Worm (Caenorhabditis elegans) whole organism, late embryonic: ENCODE results near the gene srz-103.

Experiments used
- F13H6.1 ChIP-seq: sonication (generic microtip); optimal IDR thresholded peaks from 2 replicates; lab custom pipeline; 2016; ENCODE audit warnings: missing genetic modification characterization, missing compliant biosample characterization
- ama-1 ChIP-seq: fragments of 150-350 bp; optimal IDR thresholded peaks from 2 replicates; lab custom pipeline; 2014
- ceh-2 ChIP-seq: sonication (generic microtip); optimal IDR thresholded peaks from 2 replicates; lab custom pipeline; 2016; ENCODE audit warnings: missing genotype, missing genetic modification characterization, missing compliant biosample characterization
- che-1 ChIP-seq: sonication (generic microtip); optimal IDR thresholded peaks from 2 replicates; lab custom pipeline; 2016; ENCODE audit warnings: mild to moderate bottlenecking, missing genetic modification characterization, missing compliant biosample characterization
- elt-2 ChIP-seq: sonication (generic microtip); optimal IDR thresholded peaks from 2 replicates; lab custom pipeline; 2016; ENCODE audit warnings: missing genetic modification reagents, missing genetic modification characterization, missing compliant biosample characterization
- ets-4 ChIP-seq: sonication (generic microtip); optimal IDR thresholded peaks from 2 replicates; lab custom pipeline; 2016; ENCODE audit warnings: missing genetic modification characterization, missing compliant biosample characterization
- fkh-10 ChIP-seq: fragments of 150-350 bp; optimal IDR thresholded peaks from 2 replicates; lab custom pipeline; 2014; ENCODE audit warnings: missing biosample characterization, missing genetic modification reagents, missing genetic modification characterization
- hlh-15 ChIP-seq: sonication (generic microtip); optimal IDR thresholded peaks from 2 replicates; lab custom pipeline; 2016; ENCODE audit warnings: missing genetic modification characterization, missing compliant biosample characterization
- mec-3 ChIP-seq: sonication (generic microtip); optimal IDR thresholded peaks from 2 replicates; lab custom pipeline; 2016; ENCODE audit warnings: borderline replicate concordance, missing genetic modification characterization, missing compliant biosample characterization
- npax-4 ChIP-seq: sonication (generic microtip); optimal IDR thresholded peaks from 2 replicates; lab custom pipeline; 2016; ENCODE audit warnings: missing genetic modification characterization, missing compliant biosample characterization
- sox-4 ChIP-seq: sonication (generic microtip); optimal IDR thresholded peaks from 2 replicates; lab custom pipeline; 2017; ENCODE audit warnings: mild to moderate bottlenecking, missing genetic modification characterization, inconsistent platforms, missing compliant biosample characterization
- tbx-2 ChIP-seq: sonication (generic microtip); optimal IDR thresholded peaks from 2 replicates; lab custom pipeline; 2016; ENCODE audit warnings: missing genetic modification characterization, missing compliant biosample characterization
- unc-55 ChIP-seq: sonication (generic microtip); optimal IDR thresholded peaks from 2 replicates; lab custom pipeline; 2017; ENCODE audit warnings: missing biosample characterization, missing genetic modification reagents, missing genetic modification characterization

DNA sequence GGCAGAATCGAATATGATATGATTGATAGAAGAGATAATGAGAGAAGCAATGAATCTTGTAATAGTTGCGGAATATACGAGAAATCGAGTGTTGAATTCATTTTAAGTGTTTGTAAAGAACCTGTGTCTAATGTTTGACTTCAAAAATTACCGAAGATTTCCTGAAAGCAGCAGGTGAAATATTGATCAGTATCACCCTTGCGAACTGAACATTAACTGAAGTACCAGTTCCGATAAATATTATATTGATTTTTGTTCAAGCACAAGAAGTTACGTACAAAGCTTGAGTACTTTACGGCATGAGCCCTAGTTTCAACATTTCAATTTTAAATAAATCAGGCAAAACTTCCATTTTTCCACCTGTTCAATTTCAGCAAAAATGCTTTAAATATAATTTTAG is at the start of gene srz-103:
- no peak for TF ChIP-seq F13H6.1
- TF ChIP-seq ets-4, result no peak
- TF ChIP-seq fkh-10 (GFP tag; lab: Kevin White, UChicago), result no peak
- TF ChIP-seq ama-1 (lab: Kevin White, UChicago), result no peak
- TF ChIP-seq hlh-15 (tag; lab: Kevin White, UChicago), result no peak
- TF ChIP-seq mec-3, result no peak
- no peak for TF ChIP-seq elt-2
- no peak for TF ChIP-seq ceh-2 (tag; lab: Kevin White, UChicago)
- TF ChIP-seq unc-55 (GFP tag; lab: Kevin White, UChicago), result no peak
- no peak for TF ChIP-seq npax-4
- TF ChIP-seq che-1 (tag; lab: Kevin White, UChicago), result no peak
- TF ChIP-seq sox-4 (tag; lab: Kevin White, UChicago), result no peak
- TF ChIP-seq tbx-2, result no peak
